Worm (Caenorhabditis elegans) whole organism, young adult: ENCODE measurements around the gene Y25C1A.8.

Experiments used
- B0019.2 ChIP-seq: fragments of 200-800 bp; sonication (Bioruptor generic); conservative IDR thresholded peaks from 2 replicates; pipeline ENCODE4 v1.3.6; 2022; ENCODE audit warnings: missing genetic modification reagents, missing genetic modification characterization, missing compliant biosample characterization
- B0261.1 ChIP-seq: sonication (generic microtip); optimal IDR thresholded peaks from 2 replicates; lab custom pipeline; 2016; ENCODE audit warnings: mild to moderate bottlenecking, missing genetic modification characterization, moderate library complexity, missing compliant biosample characterization
- D2030.7 ChIP-seq: fragments of 200-800 bp; sonication (Bioruptor generic); IDR thresholded peaks from 2 replicates; pipeline ENCODE4 v1.3.6; 2022; ENCODE audit warnings: missing genetic modification reagents, missing genetic modification characterization, missing compliant biosample characterization
- F22D6.2 ChIP-seq: sonication (generic microtip); optimal IDR thresholded peaks from 2 replicates; lab custom pipeline; 2016; ENCODE audit warnings: mild to moderate bottlenecking, missing genetic modification characterization, missing compliant biosample characterization
- F23B12.7 ChIP-seq: sonication (generic microtip); optimal IDR thresholded peaks from 2 replicates; lab custom pipeline; 2017; ENCODE audit warnings: missing genetic modification characterization, mild to moderate bottlenecking, missing compliant biosample characterization, antibody characterized with exemption, moderate library complexity; ENCODE audit not compliant: insufficient read depth
- F33H1.4 ChIP-seq: fragments of 200-800 bp; sonication (Bioruptor generic); IDR thresholded peaks from 2 replicates; pipeline ENCODE4 v1.3.6; 2022; ENCODE audit warnings: missing genetic modification reagents, missing genetic modification characterization, missing compliant biosample characterization
- F37B4.10 ChIP-seq: fragments of 200-800 bp; sonication (Bioruptor generic); IDR thresholded peaks from 2 replicates; pipeline ENCODE4 v1.3.6; 2022; ENCODE audit warnings: missing genetic modification characterization, missing compliant biosample characterization
- F57A8.1 ChIP-seq: fragments of 200-800 bp; sonication (Bioruptor generic); optimal IDR thresholded peaks from 2 replicates; lab custom pipeline; 2018; ENCODE audit warnings: mild to moderate bottlenecking, missing genetic modification characterization, moderate library complexity, missing compliant biosample characterization
- K12H6.12 ChIP-seq: fragments of 200-800 bp; sonication (Bioruptor generic); optimal IDR thresholded peaks from 2 replicates; lab custom pipeline; 2018; ENCODE audit warnings: mild to moderate bottlenecking, missing genetic modification characterization, missing compliant biosample characterization
- Y56A3A.18 ChIP-seq: fragments of 200-800 bp; sonication (Bioruptor generic); IDR thresholded peaks from 2 replicates; pipeline ENCODE4 v1.3.6; 2022; ENCODE audit warnings: missing genetic modification reagents, missing genetic modification characterization, missing compliant biosample characterization
- athp-1 ChIP-seq: sonication (generic microtip); optimal IDR thresholded peaks from 2 replicates; lab custom pipeline; 2017; ENCODE audit warnings: mild to moderate bottlenecking, missing genetic modification characterization, missing compliant biosample characterization
- bed-1 ChIP-seq: fragments of 200-800 bp; sonication (Bioruptor generic); IDR thresholded peaks from 2 replicates; pipeline ENCODE4 v1.3.6; 2022; ENCODE audit warnings: missing genetic modification reagents, missing genetic modification characterization, missing compliant biosample characterization
- ccch-3 ChIP-seq: fragments of 200-800 bp; sonication (Bioruptor generic); optimal IDR thresholded peaks from 2 replicates; lab custom pipeline; 2018; ENCODE audit warnings: mild to moderate bottlenecking, missing genetic modification characterization, missing compliant biosample characterization
- cebp-2 ChIP-seq: fragments of 200-800 bp; sonication (Bioruptor generic); IDR thresholded peaks from 2 replicates; pipeline ENCODE4 v1.3.6; 2022; ENCODE audit warnings: missing genetic modification characterization, missing compliant biosample characterization
- ceh-58 ChIP-seq: fragments of 200-800 bp; sonication (Bioruptor generic); IDR thresholded peaks from 2 replicates; pipeline ENCODE4 v1.3.6; 2022; ENCODE audit warnings: missing genetic modification characterization, missing compliant biosample characterization
- ceh-91 ChIP-seq: fragments of 200-800 bp; sonication (Bioruptor generic); IDR thresholded peaks from 2 replicates; pipeline ENCODE4 v1.3.6; 2022; ENCODE audit warnings: missing genetic modification reagents, missing genetic modification characterization, missing compliant biosample characterization
- dox-1 ChIP-seq: fragments of 200-800 bp; sonication (Bioruptor generic); IDR thresholded peaks from 2 replicates; pipeline ENCODE4 v1.3.6; 2022; ENCODE audit warnings: missing genetic modification reagents, missing genetic modification characterization, missing compliant biosample characterization
- dpff-1 ChIP-seq: sonication (generic microtip); optimal IDR thresholded peaks from 2 replicates; lab custom pipeline; 2017; ENCODE audit warnings: mild to moderate bottlenecking, missing genetic modification characterization, missing compliant biosample characterization
- dpl-1 ChIP-seq: fragments of 150-350 bp; optimal IDR thresholded peaks from 2 replicates; lab custom pipeline; 2014; ENCODE audit warnings: missing biosample characterization, missing genetic modification reagents, missing genetic modification characterization
- efl-1 ChIP-seq: fragments of 150-350 bp; optimal IDR thresholded peaks from 2 replicates; lab custom pipeline; 2014; ENCODE audit warnings: missing biosample characterization, missing genetic modification reagents, missing genetic modification characterization
- egl-18 ChIP-seq: fragments of 200-800 bp; sonication (Bioruptor generic); IDR thresholded peaks from 2 replicates; pipeline ENCODE4 v1.3.6; 2022; ENCODE audit warnings: missing genetic modification reagents, missing genetic modification characterization, missing compliant biosample characterization
- egrh-3 ChIP-seq: fragments of 200-800 bp; sonication (Bioruptor generic); IDR thresholded peaks from 2 replicates; pipeline ENCODE4 v1.3.6; 2022; ENCODE audit warnings: missing genetic modification reagents, missing genetic modification characterization, missing compliant biosample characterization
- gei-17 ChIP-seq: fragments of 200-800 bp; sonication (Bioruptor generic); optimal IDR thresholded peaks from 2 replicates; lab custom pipeline; 2018; ENCODE audit warnings: mild to moderate bottlenecking, missing genetic modification characterization, missing compliant biosample characterization
- him-1 ChIP-seq: sonication (generic microtip); optimal IDR thresholded peaks from 2 replicates; lab custom pipeline; 2016; ENCODE audit warnings: missing genotype, missing genetic modification reagents, missing genetic modification characterization, missing compliant biosample characterization
- hmg-1.2 ChIP-seq: fragments of 200-800 bp; sonication (Bioruptor generic); IDR thresholded peaks from 2 replicates; pipeline ENCODE4 v1.3.6; 2022; ENCODE audit warnings: missing genetic modification reagents, missing genetic modification characterization, missing compliant biosample characterization
- hsf-1 ChIP-seq: fragments of 200-800 bp; sonication (Bioruptor generic); IDR thresholded peaks from 2 replicates; pipeline ENCODE4 v1.3.6; 2022; ENCODE audit warnings: missing genetic modification reagents, missing genetic modification characterization, missing compliant biosample characterization
- madf-6 ChIP-seq: fragments of 200-800 bp; sonication (Bioruptor generic); IDR thresholded peaks from 2 replicates; pipeline ENCODE4 v1.3.6; 2022; ENCODE audit warnings: missing genetic modification reagents, missing genetic modification characterization, missing compliant biosample characterization
- mcd-1 ChIP-seq: fragments of 200-800 bp; sonication (Bioruptor generic); IDR thresholded peaks from 2 replicates; pipeline ENCODE4 v1.3.6; 2022; ENCODE audit warnings: missing genetic modification reagents, missing genetic modification characterization, missing compliant biosample characterization
- mel-28 ChIP-seq: sonication (generic microtip); optimal IDR thresholded peaks from 2 replicates; lab custom pipeline; 2016; ENCODE audit warnings: borderline replicate concordance, mild to moderate bottlenecking, missing genetic modification characterization, missing compliant biosample characterization
- nfya-1 ChIP-seq: sonication (generic microtip); optimal IDR thresholded peaks from 2 replicates; lab custom pipeline; 2017; ENCODE audit warnings: antibody characterized with exemption, missing compliant biosample characterization, missing genetic modification characterization, borderline replicate concordance; ENCODE audit not compliant: insufficient read depth
- snpc-1.3 ChIP-seq: sonication (generic microtip); optimal IDR thresholded peaks from 2 replicates; lab custom pipeline; 2017; ENCODE audit warnings: missing genetic modification characterization, mild to moderate bottlenecking, missing compliant biosample characterization, antibody characterized with exemption, moderate library complexity, missing genotype, missing genetic modification reagents; ENCODE audit not compliant: insufficient read depth
- sptf-2 ChIP-seq: fragments of 200-800 bp; sonication (Bioruptor generic); optimal IDR thresholded peaks from 2 replicates; lab custom pipeline; 2018; ENCODE audit warnings: mild to moderate bottlenecking, missing genetic modification characterization, missing compliant biosample characterization
- zfh-2 ChIP-seq: fragments of 200-800 bp; sonication (Bioruptor generic); conservative IDR thresholded peaks from 2 replicates; pipeline ENCODE4 v1.3.6; 2022; ENCODE audit warnings: missing genetic modification reagents, missing genetic modification characterization, missing compliant biosample characterization
- ztf-18 ChIP-seq: sonication (generic microtip); optimal IDR thresholded peaks from 2 replicates; lab custom pipeline; 2016; ENCODE audit warnings: missing genotype, mild to moderate bottlenecking, missing genetic modification characterization, missing compliant biosample characterization

The Y25C1A.8 gene

ce11 chrII:3055531-3055930 is 21.2 kb downstream of the Y25C1A.8 start (continued):
- TF ChIP-seq hmg-1.2 = peak; percentile 33; the same call in 1 of the 2 replicates
- no peak for TF ChIP-seq dpl-1 (GFP tag; lab: Kevin White, UChicago)

ce11 chrII:3054622-3055021 is 22.1 kb downstream of the Y25C1A.8 start:
- no peak for TF ChIP-seq gei-17 (GFP tag; lab: Kevin White, UChicago)
- TF ChIP-seq dpff-1 = no peak
- TF ChIP-seq egrh-3 (GFP tag; lab: Robert Waterston, UW) = peak; percentile 53; the same call in 1 of the 2 replicates
- TF ChIP-seq hsf-1 = 0 out of 2 replicates have a peak, but pooled peaks have one; percentile 41
- peak; percentile 89 for TF ChIP-seq zfh-2 (GFP tag; lab: Robert Waterston, UW)
- 0 out of 2 replicates have a peak, but pooled peaks have one; percentile 8 for TF ChIP-seq mcd-1 (GFP tag; lab: Robert Waterston, UW)
- peak; percentile 96 for TF ChIP-seq hmg-1.2
- 0 out of 2 replicates have a peak, but pooled peaks have one; percentile 49 for TF ChIP-seq cebp-2 (GFP tag; lab: Robert Waterston, UW)
- TF ChIP-seq madf-6 (GFP tag; lab: Robert Waterston, UW) = 0 out of 2 replicates have a peak, but pooled peaks have one; percentile 0
- TF ChIP-seq, all 124 proteins: peak for 7

- peak; percentile 38; the same call in 1 of the 2 replicates for TF ChIP-seq madf-6 (GFP tag; lab: Robert Waterston, UW)
- TF ChIP-seq dpff-1 = no peak
- no peak for TF ChIP-seq egl-18 (GFP tag; lab: Robert Waterston, UW)
Measured at ce11 chrII:3054221-3054620, 22.5 kb downstream of the Y25C1A.8 start, which contains the start of gene lido-13. lido-13 (minus strand) TSS chrII:3054321.

ce11 chrII:3053689-3054088 is 23.1 kb downstream of the Y25C1A.8 start:
- TF ChIP-seq D2030.7 (GFP tag; lab: Robert Waterston, UW) (no peak), mcd-1 (GFP tag; lab: Robert Waterston, UW) (no peak), B0261.1 (tag; lab: Kevin White, UChicago) (no peak), hsf-1 (no peak), ceh-91 (GFP tag; lab: Robert Waterston, UW) (no peak), snpc-1.3 (tag; lab: Kevin White, UChicago) (no peak), F23B12.7 (no peak), efl-1 (no peak)
- TF ChIP-seq, all 124 proteins: peak for 0

ce11 chrII:3052843-3053242 is 23.9 kb downstream of the Y25C1A.8 start:
- TF ChIP-seq hmg-1.2 (no peak), zfh-2 (GFP tag; lab: Robert Waterston, UW) (peak; percentile 55; the same call in 1 of the 2 replicates)

ce11 chrII:3051332-3051731 is 25.4 kb downstream of the Y25C1A.8 start:
- TF ChIP-seq K12H6.12 (tag; lab: Kevin White, UChicago) = no peak
- TF ChIP-seq nfya-1 = no peak
- no peak for TF ChIP-seq F37B4.10 (GFP tag; lab: Robert Waterston, UW)
- no peak for TF ChIP-seq F33H1.4
- no peak for TF ChIP-seq dpff-1
- no peak for TF ChIP-seq F57A8.1 (GFP tag; lab: Kevin White, UChicago)

- TF ChIP-seq athp-1 = no peak
- TF ChIP-seq mel-28 (tag; lab: Kevin White, UChicago) = no peak
- TF ChIP-seq him-1 (tag; lab: Kevin White, UChicago) = no peak
- TF ChIP-seq ceh-58 (GFP tag; lab: Robert Waterston, UW) = no peak
- no peak for TF ChIP-seq B0019.2 (GFP tag; lab: Robert Waterston, UW)
- TF ChIP-seq sptf-2 (GFP tag; lab: Kevin White, UChicago) = no peak
- TF ChIP-seq dox-1 (GFP tag; lab: Robert Waterston, UW) = no peak
- no peak for TF ChIP-seq egl-18 (GFP tag; lab: Robert Waterston, UW)
- no peak for TF ChIP-seq F22D6.2 (tag; lab: Kevin White, UChicago)
- TF ChIP-seq ztf-18 = no peak
- no peak for TF ChIP-seq F57A8.1 (GFP tag; lab: Kevin White, UChicago)
- TF ChIP-seq Y56A3A.18 (GFP tag; lab: Robert Waterston, UW) = no peak
- TF ChIP-seq bed-1 (GFP tag; lab: Robert Waterston, UW) = no peak
- TF ChIP-seq ccch-3 = no peak
Measured at ce11 chrII:3050703-3051102, 26.1 kb downstream of the Y25C1A.8 start, which contains the start of gene sri-31. sri-31 (plus strand) TSS chrII:3051003.
